Fruit fly (Drosophila melanogaster) whole organism, prepupa: ENCODE results near the gene CG5418.

ENCODE experiments used
- Blimp-1 ChIP-seq: fragments of 200-800 bp; sonication (Bioruptor generic); optimal IDR thresholded peaks from 3 replicates; lab custom pipeline; 2017; ENCODE audit warnings: missing biosample characterization, missing genetic modification characterization, mild to moderate bottlenecking, moderate library complexity, missing genetic modification reagents
- CG10631 ChIP-seq: fragments of 200-800 bp; sonication (Bioruptor generic); optimal IDR thresholded peaks from 2 replicates; lab custom pipeline; 2016; ENCODE audit warnings: missing biosample characterization, missing genetic modification characterization
- CG10669 ChIP-seq: fragments of 200-800 bp; sonication (Bioruptor generic); optimal IDR thresholded peaks from 3 replicates; lab custom pipeline; 2018; ENCODE audit warnings: missing biosample characterization, mild to moderate bottlenecking, missing genetic modification characterization, moderate library complexity
- CG11294 ChIP-seq: fragments of 200-800 bp; sonication (Bioruptor generic); IDR thresholded peaks from 2 replicates; pipeline ENCODE4 v1.3.6; 2022; ENCODE audit warnings: missing biosample characterization, missing genetic modification characterization
- CG11762 ChIP-seq: fragments of 200-800 bp; sonication (Bioruptor generic); optimal IDR thresholded peaks from 3 replicates; lab custom pipeline; 2016; ENCODE audit warnings: missing biosample characterization, missing genetic modification characterization; ENCODE audit not compliant: insufficient read depth
- CG11902 ChIP-seq: fragments of 200-800 bp; sonication (Bioruptor generic); optimal IDR thresholded peaks from 3 replicates; lab custom pipeline; 2016; ENCODE audit warnings: missing biosample characterization, missing genetic modification characterization
- CG15336 ChIP-seq: fragments of 200-800 bp; sonication (Bioruptor generic); IDR thresholded peaks from 2 replicates; pipeline ENCODE4 v1.3.6; 2022; ENCODE audit warnings: missing biosample characterization, missing genetic modification characterization
- CG16779 ChIP-seq: fragments of 200-800 bp; sonication (Bioruptor generic); optimal IDR thresholded peaks from 3 replicates; lab custom pipeline; 2017; ENCODE audit warnings: missing biosample characterization, mild to moderate bottlenecking, missing genetic modification characterization
- CG31627 ChIP-seq: fragments of 200-800 bp; sonication (Bioruptor generic); optimal IDR thresholded peaks from 3 replicates; lab custom pipeline; 2016; ENCODE audit warnings: missing biosample characterization, missing genetic modification characterization
- CG32006 ChIP-seq: fragments of 200-800 bp; sonication (Bioruptor generic); optimal IDR thresholded peaks from 3 replicates; lab custom pipeline; 2017; ENCODE audit warnings: missing biosample characterization, mild to moderate bottlenecking, missing genetic modification characterization
- CG34406 ChIP-seq: fragments of 200-800 bp; sonication (Bioruptor generic); optimal IDR thresholded peaks from 3 replicates; lab custom pipeline; 2016; ENCODE audit warnings: missing biosample characterization, missing genetic modification characterization
- CG3919 ChIP-seq: fragments of 200-800 bp; sonication (Bioruptor generic); optimal IDR thresholded peaks from 3 replicates; lab custom pipeline; 2016; ENCODE audit warnings: missing biosample characterization, missing genetic modification characterization
- CG4318 ChIP-seq: fragments of 200-800 bp; sonication (Bioruptor generic); optimal IDR thresholded peaks from 3 replicates; lab custom pipeline; 2017; ENCODE audit warnings: missing biosample characterization, mild to moderate bottlenecking, missing genetic modification characterization
- CG6276 ChIP-seq: fragments of 200-800 bp; sonication (Bioruptor generic); optimal IDR thresholded peaks from 2 replicates; lab custom pipeline; 2017; ENCODE audit warnings: missing biosample characterization, mild to moderate bottlenecking, missing genetic modification characterization
- CG6792 ChIP-seq: fragments of 200-800 bp; sonication (Bioruptor generic); optimal IDR thresholded peaks from 3 replicates; lab custom pipeline; 2016; ENCODE audit warnings: missing biosample characterization, missing genetic modification characterization
- CG6808 ChIP-seq: fragments of 200-800 bp; sonication (Bioruptor generic); optimal IDR thresholded peaks from 3 replicates; lab custom pipeline; 2017; ENCODE audit warnings: missing biosample characterization, missing genetic modification characterization, mild to moderate bottlenecking, moderate library complexity, missing genetic modification reagents
- CG6854 ChIP-seq: fragments of 200-800 bp; sonication (Bioruptor generic); optimal IDR thresholded peaks from 2 replicates; lab custom pipeline; 2017; ENCODE audit warnings: missing biosample characterization, mild to moderate bottlenecking, missing genetic modification characterization
- CG8119 ChIP-seq: fragments of 200-800 bp; sonication (Bioruptor generic); IDR thresholded peaks from 3 replicates; pipeline ENCODE4 v1.3.6; 2022; ENCODE audit warnings: missing biosample characterization, missing genetic modification characterization
- CG8319 ChIP-seq: fragments of 200-800 bp; sonication (Bioruptor generic); optimal IDR thresholded peaks from 3 replicates; lab custom pipeline; 2016; ENCODE audit warnings: missing biosample characterization, missing genetic modification characterization
- CG8632 ChIP-seq: fragments of 200-800 bp; sonication (Bioruptor generic); optimal IDR thresholded peaks from 3 replicates; lab custom pipeline; 2016; ENCODE audit warnings: missing biosample characterization, missing genetic modification characterization
- Eip75B ChIP-seq: fragments of 200-800 bp; sonication (Bioruptor generic); optimal IDR thresholded peaks from 3 replicates; lab custom pipeline; 2016; ENCODE audit warnings: missing biosample characterization, missing genetic modification characterization
- Eip78C ChIP-seq: fragments of 200-800 bp; sonication (Bioruptor generic); peaks from one replicate; lab custom pipeline; 2016; ENCODE audit warnings: missing biosample characterization, missing genetic modification characterization
- Eip93F ChIP-seq: fragments of 200-800 bp; sonication (Bioruptor generic); optimal IDR thresholded peaks from 2 replicates; lab custom pipeline; 2016; ENCODE audit warnings: missing biosample characterization, mild to moderate bottlenecking, missing genetic modification characterization
- Ets21C ChIP-seq: fragments of 200-800 bp; sonication (Bioruptor generic); optimal IDR thresholded peaks from 3 replicates; lab custom pipeline; 2016; ENCODE audit warnings: missing biosample characterization, missing genetic modification characterization
- Ets96B ChIP-seq: fragments of 200-800 bp; optimal IDR thresholded peaks from 2 replicates; lab custom pipeline; 2019; ENCODE audit warnings: missing biosample characterization, mild to moderate bottlenecking, missing genetic modification characterization, moderate library complexity
- Gug ChIP-seq: fragments of 200-800 bp; sonication (Bioruptor generic); IDR thresholded peaks from 2 replicates; pipeline ENCODE4 v1.3.6; 2022; ENCODE audit warnings: missing biosample characterization, missing genetic modification characterization
- Hr38 ChIP-seq: sonication (Bioruptor generic); optimal IDR thresholded peaks from 2 replicates; lab custom pipeline; 2016; ENCODE audit warnings: missing biosample characterization, missing genetic modification characterization
- Hr39 ChIP-seq: fragments of 200-800 bp; sonication (Bioruptor generic); optimal IDR thresholded peaks from 2 replicates; lab custom pipeline; 2016; ENCODE audit warnings: missing biosample characterization, missing genetic modification characterization
- Lpt ChIP-seq: fragments of 200-800 bp; sonication (Bioruptor generic); optimal IDR thresholded peaks from 3 replicates; lab custom pipeline; 2016; ENCODE audit warnings: missing biosample characterization, missing genetic modification characterization
- Met ChIP-seq: fragments of 200-800 bp; sonication (Bioruptor generic); optimal IDR thresholded peaks from 3 replicates; lab custom pipeline; 2016; ENCODE audit warnings: missing biosample characterization, missing genetic modification characterization
- OdsH ChIP-seq: fragments of 200-800 bp; sonication (Bioruptor generic); optimal IDR thresholded peaks from 3 replicates; lab custom pipeline; 2016; ENCODE audit warnings: missing biosample characterization, missing genetic modification characterization
- Sox102F ChIP-seq: fragments of 200-800 bp; sonication (Bioruptor generic); optimal IDR thresholded peaks from 2 replicates; lab custom pipeline; 2016; ENCODE audit warnings: missing biosample characterization, mild to moderate bottlenecking, missing genetic modification characterization
- Sox14 ChIP-seq: fragments of 200-800 bp; sonication (Bioruptor generic); optimal IDR thresholded peaks from 3 replicates; lab custom pipeline; 2016; ENCODE audit warnings: missing biosample characterization, missing genetic modification characterization
- achi ChIP-seq: fragments of 200-800 bp; sonication (Bioruptor generic); optimal IDR thresholded peaks from 3 replicates; lab custom pipeline; 2016; ENCODE audit warnings: missing biosample characterization, missing genetic modification characterization
- acj6 ChIP-seq: fragments of 200-800 bp; sonication (Bioruptor generic); optimal IDR thresholded peaks from 3 replicates; lab custom pipeline; 2016; ENCODE audit warnings: missing biosample characterization, missing genetic modification characterization
- cyc ChIP-seq: fragments of 200-800 bp; sonication (Bioruptor generic); optimal IDR thresholded peaks from 3 replicates; lab custom pipeline; 2016; ENCODE audit warnings: missing biosample characterization, missing genetic modification characterization
- esn ChIP-seq: fragments of 200-800 bp; sonication (Bioruptor generic); optimal IDR thresholded peaks from 2 replicates; lab custom pipeline; 2016; ENCODE audit warnings: missing biosample characterization, mild to moderate bottlenecking, missing genetic modification characterization, moderate library complexity
- fd59A ChIP-seq: fragments of 200-800 bp; sonication (Bioruptor generic); optimal IDR thresholded peaks from 2 replicates; lab custom pipeline; 2017; ENCODE audit warnings: missing biosample characterization, mild to moderate bottlenecking, missing genetic modification characterization, missing genetic modification reagents
- fd85E ChIP-seq: fragments of 200-800 bp; sonication (Bioruptor generic); optimal IDR thresholded peaks from 3 replicates; lab custom pipeline; 2016; ENCODE audit warnings: missing biosample characterization, missing genetic modification characterization
- fkh ChIP-seq: fragments of 200-800 bp; sonication (Bioruptor generic); optimal IDR thresholded peaks from 3 replicates; lab custom pipeline; 2017; ENCODE audit warnings: missing biosample characterization, mild to moderate bottlenecking, missing genetic modification characterization, moderate library complexity
- net ChIP-seq: fragments of 200-800 bp; sonication (Bioruptor generic); optimal IDR thresholded peaks from 3 replicates; lab custom pipeline; 2016; ENCODE audit warnings: missing biosample characterization, missing genetic modification characterization
- pdm3 ChIP-seq: fragments of 200-800 bp; sonication (Bioruptor generic); optimal IDR thresholded peaks from 3 replicates; lab custom pipeline; 2016; ENCODE audit warnings: missing biosample characterization, missing genetic modification characterization
- salr ChIP-seq, 2 experiments: fragments of 200-800 bp; sonication (Bioruptor generic); optimal IDR thresholded peaks; 3 replicates each; lab custom pipeline; 2016 to 2018; ENCODE audit warnings: missing biosample characterization in 2 of 2, missing genetic modification characterization in 2 of 2, mild to moderate bottlenecking in 1 of 2
- spab ChIP-seq: fragments of 200-800 bp; sonication (Bioruptor generic); optimal IDR thresholded peaks from 2 replicates; lab custom pipeline; 2017; ENCODE audit warnings: missing biosample characterization, mild to moderate bottlenecking, missing genetic modification characterization, missing genetic modification reagents
- svp ChIP-seq: fragments of 200-800 bp; sonication (Bioruptor generic); peaks from one replicate; lab custom pipeline; 2016; ENCODE audit warnings: missing biosample characterization, missing genetic modification characterization
- topi ChIP-seq: fragments of 200-800 bp; sonication (Bioruptor generic); optimal IDR thresholded peaks from 3 replicates; lab custom pipeline; 2016; ENCODE audit warnings: missing biosample characterization, missing genetic modification characterization

CG5418 gene

dm6 chr2L:12498538-12498937 lies 45.5 kb upstream of the CG5418 start (continued):
- no peak for TF ChIP-seq CG6792 (GFP tag; lab: Kevin White, UChicago)
- peak; percentile 5 for TF ChIP-seq CG6808 (GFP tag; lab: Kevin White, UChicago)
- no peak for TF ChIP-seq Sox102F (GFP tag; lab: Kevin White, UChicago)
- no peak for TF ChIP-seq CG10669 (GFP tag; lab: Kevin White, UChicago)
- no peak for TF ChIP-seq CG6854 (GFP tag; lab: Kevin White, UChicago)
- no peak for TF ChIP-seq pdm3 (GFP tag; lab: Kevin White, UChicago)
- no peak for TF ChIP-seq cyc (GFP tag; lab: Kevin White, UChicago)
- TF ChIP-seq OdsH = no peak
- TF ChIP-seq CG3919 (GFP tag; lab: Kevin White, UChicago) = no peak
- no peak for TF ChIP-seq Ets21C (GFP tag; lab: Kevin White, UChicago)
- no peak for TF ChIP-seq CG31627 (GFP tag; lab: Kevin White, UChicago)
- no peak for TF ChIP-seq Blimp-1 (GFP tag; lab: Kevin White, UChicago)
- no peak for TF ChIP-seq Ets96B (tag; lab: Kevin White, UChicago)
- TF ChIP-seq CG6276 (GFP tag; lab: Kevin White, UChicago) = no peak

dm6 chr2L:12497283-12498265 lies 44.5 kb upstream of the CG5418 start, which contains the start of gene t-cup:
TSS of gene t-cup (minus strand) at chr2L:12497333.
- TF ChIP-seq fd85E (no peak), CG15336 (GFP tag; lab: Robert Waterston, UW) (no peak), spab (peak; percentile 18), fd59A (GFP tag; lab: Kevin White, UChicago) (no peak), acj6 (GFP tag; lab: Kevin White, UChicago) (peak; percentile 9), Hr39 (GFP tag; lab: Kevin White, UChicago) (peak; percentile 21), svp (GFP tag; lab: Kevin White, UChicago) (peak; percentile 98), CG6276 (GFP tag; lab: Kevin White, UChicago) (no peak), Eip78C (GFP tag; lab: Kevin White, UChicago) (peak; percentile 78), CG34406 (peak; percentile 65), Met (peak; percentile 60), Eip93F (GFP tag; lab: Kevin White, UChicago) (peak; percentile 81), Gug (GFP tag; lab: Robert Waterston, UW) (no peak), CG11294 (no peak), net (GFP tag; lab: Kevin White, UChicago) (peak; percentile 39), OdsH (peak; percentile 3), Sox14 (GFP tag; lab: Kevin White, UChicago) (peak; percentile 52), CG32006 (GFP tag; lab: Kevin White, UChicago) (no peak), CG4318 (no peak), Hr38 (no peak), CG11902 (GFP tag; lab: Kevin White, UChicago) (no peak), Lpt (GFP tag; lab: Kevin White, UChicago) (no peak), pdm3 (GFP tag; lab: Kevin White, UChicago) (peak; percentile 26), salr (GFP tag; optimal IDR thresholded peaks at IDR 0.05; lab: Kevin White, UChicago) (no peak), Ets21C (GFP tag; lab: Kevin White, UChicago) (no peak), CG10631 (peak; percentile 6), CG6808 (GFP tag; lab: Kevin White, UChicago) (peak; percentile 59), CG6792 (GFP tag; lab: Kevin White, UChicago) (peak; percentile 40), fkh (GFP tag; lab: Kevin White, UChicago) (peak; percentile 99), esn (GFP tag; lab: Kevin White, UChicago) (peak; percentile 74), cyc (GFP tag; lab: Kevin White, UChicago) (no peak), Eip75B (GFP tag; lab: Kevin White, UChicago) (peak; percentile 57), topi (peak; percentile 55), CG8319 (no peak), CG8119 (GFP tag; lab: Robert Waterston, UW) (no peak), CG3919 (GFP tag; lab: Kevin White, UChicago) (peak; percentile 28), CG16779 (tag; lab: Kevin White, UChicago) (peak; percentile 11), CG11762 (GFP tag; lab: Kevin White, UChicago) (peak; percentile 42), CG10669 (GFP tag; lab: Kevin White, UChicago) (peak; percentile 12), achi (GFP tag; lab: Kevin White, UChicago) (peak; percentile 33), CG8632 (GFP tag; lab: Kevin White, UChicago) (peak; percentile 44)
